Fruit fly (Drosophila melanogaster) whole organism, wandering third instar larva: ENCODE results near the gene CG43800.

Experiments used
- Abd-B ChIP-seq: fragments of >200 bp; optimal IDR thresholded peaks from 2 replicates; lab custom pipeline; 2017; ENCODE audit warnings: missing biosample characterization, missing genetic modification characterization
- CG32264 ChIP-seq: fragments of 200-800 bp; sonication (Bioruptor generic); optimal IDR thresholded peaks from 2 replicates; lab custom pipeline; 2016; ENCODE audit warnings: missing biosample characterization, missing genetic modification characterization
- CG9705 ChIP-seq: fragments of 200-800 bp; sonication (Bioruptor generic); optimal IDR thresholded peaks from 2 replicates; lab custom pipeline; 2018; ENCODE audit warnings: missing biosample characterization, mild to moderate bottlenecking, missing genetic modification characterization
- Dfd ChIP-seq: fragments of >200 bp; optimal IDR thresholded peaks from 2 replicates; lab custom pipeline; 2017; ENCODE audit warnings: missing biosample characterization, missing genetic modification characterization
- Dif ChIP-seq: fragments of 200-275, 200-300 bp; sonication (Bioruptor generic); optimal IDR thresholded peaks from 2 replicates; lab custom pipeline; 2018; ENCODE audit warnings: missing biosample characterization, missing genetic modification characterization; ENCODE audit not compliant: partially characterized antibody
- GATAd ChIP-seq: sonication (Bioruptor generic); optimal IDR thresholded peaks from 2 replicates; lab custom pipeline; 2016; ENCODE audit warnings: missing biosample characterization, missing genetic modification characterization
- HLH106 ChIP-seq: fragments of 200-800 bp; optimal IDR thresholded peaks from 3 replicates; lab custom pipeline; 2019; ENCODE audit warnings: missing biosample characterization, mild to moderate bottlenecking, missing genetic modification characterization, moderate library complexity
- Hr78 ChIP-seq: fragments of >200 bp; optimal IDR thresholded peaks from 2 replicates; lab custom pipeline; 2017; ENCODE audit warnings: missing biosample characterization, missing genetic modification characterization
- Hr83 ChIP-seq: fragments of 200-300 bp; sonication (Bioruptor generic); optimal IDR thresholded peaks from 2 replicates; lab custom pipeline; 2016; ENCODE audit warnings: missing biosample characterization, mild to moderate bottlenecking, missing genetic modification characterization, moderate library complexity; ENCODE audit not compliant: poor library complexity, severe bottlenecking
- Jra ChIP-seq: sonication (Bioruptor generic); optimal IDR thresholded peaks from 2 replicates; lab custom pipeline; 2016; ENCODE audit warnings: missing biosample characterization, missing genetic modification characterization
- Mio ChIP-seq: sonication (Bioruptor generic); optimal IDR thresholded peaks from 2 replicates; lab custom pipeline; 2016; ENCODE audit warnings: missing biosample characterization, missing genetic modification characterization
- Myc ChIP-seq: fragments of >200 bp; optimal IDR thresholded peaks from 2 replicates; lab custom pipeline; 2017
- N ChIP-seq: fragments of >200 bp; optimal IDR thresholded peaks from 2 replicates; lab custom pipeline; 2018; ENCODE audit warnings: missing biosample characterization, missing external identifiers, missing genetic modification characterization
- OdsH ChIP-seq: fragments of 200-800 bp; sonication (Bioruptor generic); optimal IDR thresholded peaks from 2 replicates; lab custom pipeline; 2016; ENCODE audit warnings: missing biosample characterization, mild to moderate bottlenecking, missing genetic modification characterization
- Rel ChIP-seq, 2 experiments: fragments of 200-800 bp; sonication (Bioruptor generic) in 1 of 2; optimal IDR thresholded peaks; 2 replicates in 1 of 2; 3 replicates in 1 of 2; lab custom pipeline; 2016 to 2019; ENCODE audit warnings: mild to moderate bottlenecking in 2 of 2, missing biosample characterization in 2 of 2, missing genetic modification characterization in 2 of 2, moderate library complexity in 1 of 2
- Sp1 ChIP-seq: fragments of 200-800 bp; sonication (Bioruptor generic); optimal IDR thresholded peaks from 3 replicates; lab custom pipeline; 2019; ENCODE audit warnings: missing biosample characterization, mild to moderate bottlenecking, missing genetic modification characterization, moderate library complexity
- Vsx2 ChIP-seq: fragments of 200-300, 225-300 bp; sonication (Bioruptor generic); optimal IDR thresholded peaks from 2 replicates; lab custom pipeline; 2018; ENCODE audit warnings: missing biosample characterization, missing genetic modification characterization; ENCODE audit not compliant: partially characterized antibody
- br ChIP-seq: fragments of 200-800 bp; sonication (Bioruptor generic); optimal IDR thresholded peaks from 2 replicates; lab custom pipeline; 2016; ENCODE audit warnings: missing biosample characterization, missing genetic modification characterization
- brk ChIP-seq: fragments of 200-800 bp; sonication (Bioruptor generic); optimal IDR thresholded peaks from 2 replicates; lab custom pipeline; 2016; ENCODE audit warnings: missing biosample characterization, mild to moderate bottlenecking, missing genetic modification characterization
- dl ChIP-seq, 2 experiments: fragments of 175-275, 200-275 bp in 1 of 2; fragments of 200-275 bp in 1 of 2; sonication (Bioruptor generic); optimal IDR thresholded peaks; lab custom pipeline; 2018; ENCODE audit warnings: mild to moderate bottlenecking in 2 of 2, missing biosample characterization in 2 of 2, missing genetic modification characterization in 2 of 2, moderate library complexity in 2 of 2; ENCODE audit not compliant: partially characterized antibody in 2 of 2, insufficient read depth in 1 of 2
- dmrt93B ChIP-seq: fragments of 200-800 bp; sonication (Bioruptor generic); optimal IDR thresholded peaks from 2 replicates; lab custom pipeline; 2018; ENCODE audit warnings: missing biosample characterization, mild to moderate bottlenecking, missing genetic modification characterization
- dsf ChIP-seq: sonication (Bioruptor generic); optimal IDR thresholded peaks from 2 replicates; lab custom pipeline; 2016; ENCODE audit warnings: missing biosample characterization, missing genetic modification characterization, borderline replicate concordance
- ey ChIP-seq: fragments of 200-800 bp; sonication (Bioruptor generic); optimal IDR thresholded peaks from 2 replicates; lab custom pipeline; 2016; ENCODE audit warnings: missing biosample characterization, missing genetic modification characterization
- foxo ChIP-seq, 2 experiments: fragments of 200-800 bp; sonication (Bioruptor generic); optimal IDR thresholded peaks; 2 replicates in 1 of 2; 3 replicates in 1 of 2; lab custom pipeline; 2016 to 2017; ENCODE audit warnings: missing biosample characterization in 2 of 2, missing genetic modification characterization in 2 of 2
- fru ChIP-seq: fragments of 200-800 bp; sonication (Bioruptor generic); optimal IDR thresholded peaks from 3 replicates; lab custom pipeline; 2016; ENCODE audit warnings: missing biosample characterization, mild to moderate bottlenecking, missing genetic modification characterization
- h ChIP-seq: fragments of 200-800 bp; sonication (Bioruptor generic); optimal IDR thresholded peaks from 3 replicates; lab custom pipeline; 2016; ENCODE audit warnings: missing biosample characterization, mild to moderate bottlenecking, missing genetic modification characterization
- jim ChIP-seq: fragments of 175-275, 200-325 bp; sonication (Bioruptor generic); optimal IDR thresholded peaks from 2 replicates; lab custom pipeline; 2016; ENCODE audit warnings: missing biosample characterization, mild to moderate bottlenecking, missing genetic modification characterization
- lola ChIP-seq: fragments of >200 bp; optimal IDR thresholded peaks from 2 replicates; lab custom pipeline; 2017; ENCODE audit warnings: missing biosample characterization, missing genetic modification characterization
- pan ChIP-seq: fragments of >200 bp; optimal IDR thresholded peaks from 2 replicates; lab custom pipeline; 2017
- psq ChIP-seq: fragments of 200-800 bp; sonication (Bioruptor generic); optimal IDR thresholded peaks from 3 replicates; lab custom pipeline; 2017; ENCODE audit warnings: missing biosample characterization, mild to moderate bottlenecking, missing genetic modification characterization, moderate library complexity
- sage ChIP-seq: fragments of 200-800 bp; sonication (Bioruptor generic); optimal IDR thresholded peaks from 2 replicates; lab custom pipeline; 2016; ENCODE audit warnings: missing biosample characterization, mild to moderate bottlenecking, missing genetic modification characterization
- sv ChIP-seq: fragments of 200-800 bp; sonication (Bioruptor generic); optimal IDR thresholded peaks from 3 replicates; lab custom pipeline; 2016; ENCODE audit warnings: missing biosample characterization, missing genetic modification characterization
- usp ChIP-seq: fragments of >200 bp; optimal IDR thresholded peaks from 2 replicates; lab custom pipeline; 2017; ENCODE audit warnings: missing biosample characterization, missing genetic modification characterization
- woc ChIP-seq: sonication (Bioruptor generic); optimal IDR thresholded peaks from 2 replicates; lab custom pipeline; 2016; ENCODE audit warnings: missing biosample characterization, mild to moderate bottlenecking, missing genetic modification characterization

The CG43800 gene

DNA sequence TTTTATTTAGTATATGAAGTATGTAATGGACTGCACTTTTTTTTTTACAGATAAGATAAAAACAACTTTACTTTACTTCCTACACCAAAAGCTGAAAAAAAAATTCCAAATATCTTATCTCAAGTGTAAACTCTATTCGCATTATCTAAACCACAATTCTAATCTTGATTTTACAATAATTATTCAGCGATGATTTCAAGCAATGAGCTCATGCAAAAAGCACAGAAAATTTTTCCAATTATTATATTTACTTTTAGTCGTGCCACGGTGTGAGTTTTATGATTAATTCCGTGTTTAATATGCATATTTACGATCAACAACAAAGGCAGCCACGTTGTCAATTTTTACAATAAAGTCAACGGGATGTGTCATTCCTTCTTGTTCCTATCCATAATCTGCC, 16.3 kb downstream of the CG43800 start:
- no peak for TF ChIP-seq sv

DNA sequence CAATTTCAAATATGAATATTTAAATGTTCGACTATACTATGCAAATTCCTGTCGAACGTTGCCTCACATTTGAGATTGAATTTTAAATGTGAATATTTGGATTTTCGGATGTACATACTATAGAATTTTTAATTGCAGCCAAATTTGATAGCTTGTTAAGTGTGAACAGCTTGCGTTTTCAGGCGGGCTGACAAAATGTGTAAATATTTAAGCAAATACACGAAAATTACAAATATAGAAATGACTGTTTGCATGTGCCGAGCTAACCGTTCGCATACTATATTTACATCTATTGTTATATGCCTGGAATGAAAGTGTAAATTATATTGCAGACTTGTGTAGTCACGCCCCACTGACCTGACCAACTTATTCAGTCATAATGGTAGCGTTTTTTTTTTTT, 17.0 kb downstream of the CG43800 start:
- TF ChIP-seq sv = no peak
- TF ChIP-seq jim (GFP tag; lab: Kevin White, UChicago) = no peak
- no peak for TF ChIP-seq N (GFP tag; lab: Kevin White, UChicago)
- TF ChIP-seq Rel (GFP tag; optimal IDR thresholded peaks at IDR 0.05; lab: Kevin White, UChicago) = no peak
- no peak for TF ChIP-seq Rel (tag; optimal IDR thresholded peaks at IDR 0.05; lab: Kevin White, UChicago)
- no peak for TF ChIP-seq foxo (GFP tag; optimal IDR thresholded peaks at IDR 0.05; lab: Kevin White, UChicago)
- no peak for TF ChIP-seq dmrt93B (GFP tag; lab: Kevin White, UChicago)
- no peak for TF ChIP-seq CG32264 (GFP tag; lab: Kevin White, UChicago)
- TF ChIP-seq dl (GFP tag; optimal IDR thresholded peaks at IDR 0.05; lab: Kevin White, UChicago; ENCODE audit: insufficient read depth in 1 of 2, partially characterized antibody in 2 of 2) = no peak
- TF ChIP-seq Sp1 (GFP tag; lab: Kevin White, UChicago) = no peak
- no peak for TF ChIP-seq woc (GFP tag; lab: Kevin White, UChicago)
- no peak for TF ChIP-seq pan (lab: Kevin White, UChicago)
- TF ChIP-seq psq = no peak
- no peak for TF ChIP-seq fru
- no peak for TF ChIP-seq brk (GFP tag; lab: Kevin White, UChicago)
- no peak for TF ChIP-seq Dfd (GFP tag; lab: Kevin White, UChicago)
- no peak for TF ChIP-seq Dif (GFP tag; lab: Kevin White, UChicago)
- TF ChIP-seq Hr78 (GFP tag; lab: Kevin White, UChicago) = no peak
- TF ChIP-seq Myc (lab: Kevin White, UChicago) = no peak
- no peak for TF ChIP-seq usp (GFP tag; lab: Kevin White, UChicago)
- no peak for TF ChIP-seq GATAd (GFP tag; lab: Kevin White, UChicago)

DNA sequence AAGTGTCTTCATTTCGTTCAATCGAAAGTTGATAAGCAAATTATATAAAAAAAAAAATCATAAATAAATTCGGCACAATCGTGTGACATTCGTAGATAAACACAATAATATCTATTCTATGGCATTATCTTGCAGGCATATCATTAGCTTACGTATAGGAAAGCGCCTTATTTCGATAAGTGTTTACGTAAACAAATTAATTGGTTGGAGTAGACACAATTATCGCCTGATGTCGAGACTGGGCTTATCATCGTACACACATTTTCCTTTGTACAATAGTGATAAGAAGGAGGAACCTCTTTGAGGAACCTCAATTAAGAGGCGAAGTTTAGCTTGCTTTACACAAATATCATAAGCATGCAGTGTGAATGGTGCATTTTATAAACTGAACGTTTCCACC, 17.7 kb downstream of the CG43800 start:
- TF ChIP-seq usp (GFP tag; lab: Kevin White, UChicago) = no peak
- TF ChIP-seq brk (GFP tag; lab: Kevin White, UChicago) = peak; percentile 2

DNA sequence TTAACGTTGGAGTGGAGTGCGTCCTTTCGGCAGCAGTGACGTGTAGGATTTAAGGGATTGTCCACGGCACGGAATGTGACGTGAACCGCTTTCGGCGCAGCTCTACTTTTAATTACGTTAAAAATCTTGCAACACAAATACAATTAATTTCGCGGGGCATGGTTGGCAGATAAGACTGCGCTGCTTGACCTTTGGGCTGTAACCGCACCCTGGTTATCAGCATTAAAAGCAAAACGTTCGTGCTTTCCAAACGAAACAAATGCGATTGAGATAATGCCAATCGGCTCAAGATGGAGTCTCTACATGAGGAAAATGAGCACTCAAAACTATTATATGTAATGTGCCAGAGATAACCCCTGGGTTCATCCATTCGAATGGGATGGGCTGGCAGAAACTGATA, 19.1 kb downstream of the CG43800 start:
- TF ChIP-seq CG9705 (GFP tag; lab: Kevin White, UChicago) (no peak), psq (no peak), lola (GFP tag; lab: Kevin White, UChicago) (no peak), N (GFP tag; lab: Kevin White, UChicago) (no peak)

DNA sequence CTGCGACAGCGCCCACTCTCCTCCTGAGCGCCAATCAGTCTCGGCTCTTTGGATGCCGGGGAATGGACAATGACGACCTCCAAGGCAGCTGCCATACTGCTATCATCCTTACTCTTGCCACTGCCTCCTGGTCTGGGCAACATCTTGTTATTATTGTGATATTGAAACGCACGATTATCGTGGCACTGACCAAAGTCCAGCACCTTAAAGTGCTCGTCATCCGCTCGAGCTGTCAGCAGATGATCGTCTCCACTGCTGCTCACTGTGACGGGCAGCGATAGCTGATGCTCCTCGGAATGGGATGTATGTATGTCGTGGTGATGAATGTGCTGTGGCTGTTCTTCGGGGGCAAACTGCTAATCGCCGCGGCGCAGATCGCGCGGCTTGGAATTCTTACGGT, 25.0 kb downstream of the CG43800 start:
- TF ChIP-seq dmrt93B (GFP tag; lab: Kevin White, UChicago) (no peak), ey (no peak), Vsx2 (GFP tag; lab: Kevin White, UChicago) (no peak), N (GFP tag; lab: Kevin White, UChicago) (no peak), Hr78 (GFP tag; lab: Kevin White, UChicago) (no peak), HLH106 (tag; lab: Kevin White, UChicago) (no peak), psq (no peak), fru (no peak), usp (GFP tag; lab: Kevin White, UChicago) (no peak), sv (no peak), Abd-B (GFP tag; lab: Kevin White, UChicago) (no peak), Hr83 (GFP tag; lab: Kevin White, UChicago) (no peak), jim (GFP tag; lab: Kevin White, UChicago) (no peak), Mio (GFP tag; lab: Kevin White, UChicago) (no peak), Dfd (GFP tag; lab: Kevin White, UChicago) (no peak)
- TF ChIP-seq, all 38 proteins: peak for 0

DNA sequence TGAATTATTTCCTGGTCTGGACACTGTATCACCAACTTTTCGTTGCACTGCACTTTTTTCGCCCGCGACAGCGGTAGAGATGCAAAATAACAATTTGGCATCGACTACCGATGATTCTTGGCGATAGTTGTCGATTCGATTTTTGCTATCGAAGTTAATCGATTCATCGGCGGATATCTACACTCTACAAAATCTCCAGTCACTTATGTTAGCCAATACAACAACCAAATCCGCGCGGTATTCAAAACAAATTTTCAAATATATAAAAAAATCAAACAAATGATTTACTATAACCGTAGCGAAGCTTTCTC, 28.5 kb downstream of the CG43800 start, which contains the start of gene CG4502:
Gene CG4502, minus strand, starts transcription at position 93 of the 311 bp plus-strand sequence.
- TF ChIP-seq h (GFP tag; lab: Kevin White, UChicago) = peak; percentile 62
- no peak for TF ChIP-seq sv
- no peak for TF ChIP-seq Dfd (GFP tag; lab: Kevin White, UChicago)
- TF ChIP-seq Vsx2 (GFP tag; lab: Kevin White, UChicago) = peak; percentile 41
- no peak for TF ChIP-seq dsf (GFP tag; lab: Kevin White, UChicago)
- TF ChIP-seq Hr78 (GFP tag; lab: Kevin White, UChicago) = no peak
- TF ChIP-seq OdsH = no peak
- TF ChIP-seq Rel (GFP tag; optimal IDR thresholded peaks at IDR 0.05; lab: Kevin White, UChicago) = no peak
- TF ChIP-seq Rel (tag; optimal IDR thresholded peaks at IDR 0.05; lab: Kevin White, UChicago) = peak; percentile 89
- no peak for TF ChIP-seq HLH106 (tag; lab: Kevin White, UChicago)
- no peak for TF ChIP-seq Mio (GFP tag; lab: Kevin White, UChicago)
- TF ChIP-seq fru = peak; percentile 12
- no peak for TF ChIP-seq dl (GFP tag; optimal IDR thresholded peaks at IDR 0.05; lab: Kevin White, UChicago; ENCODE audit: insufficient read depth in 1 of 2, partially characterized antibody in 2 of 2)
- TF ChIP-seq brk (GFP tag; lab: Kevin White, UChicago) = peak; percentile 63
- no peak for TF ChIP-seq N (GFP tag; lab: Kevin White, UChicago)
- no peak for TF ChIP-seq lola (GFP tag; lab: Kevin White, UChicago)
- no peak for TF ChIP-seq usp (GFP tag; lab: Kevin White, UChicago)
- TF ChIP-seq dmrt93B (GFP tag; lab: Kevin White, UChicago) = no peak
- TF ChIP-seq Sp1 (GFP tag; lab: Kevin White, UChicago) = peak; percentile 29
- TF ChIP-seq Abd-B (GFP tag; lab: Kevin White, UChicago) = no peak
- no peak for TF ChIP-seq sage (GFP tag; lab: Kevin White, UChicago)
- peak; percentile 86 for TF ChIP-seq Hr83 (GFP tag; lab: Kevin White, UChicago)
- peak; percentile 18 for TF ChIP-seq Myc (lab: Kevin White, UChicago)
- TF ChIP-seq GATAd (GFP tag; lab: Kevin White, UChicago) = no peak
- TF ChIP-seq CG9705 (GFP tag; lab: Kevin White, UChicago) = no peak
- TF ChIP-seq CG32264 (GFP tag; lab: Kevin White, UChicago) = no peak
- peak in 1 of 2 experiments; percentile 13 for TF ChIP-seq foxo (GFP tag; optimal IDR thresholded peaks at IDR 0.05; lab: Kevin White, UChicago)
- TF ChIP-seq Jra (GFP tag; lab: Kevin White, UChicago) = no peak
- TF ChIP-seq br (GFP tag; lab: Kevin White, UChicago) = peak; percentile 16
- no peak for TF ChIP-seq pan (lab: Kevin White, UChicago)
